Worm (Caenorhabditis elegans): Measurements from ENCODE around the gene F31B12.4.
A peak's percentile ranks its signal among the peaks of the same experiment; 100 is the strongest.

The F31B12.4 gene

ce11 chrX:10821160-10821559 is 16.6 kb downstream of the F31B12.4 start:
- TF ChIP-seq ztf-11 (tag; optimal IDR thresholded peaks at IDR 0.05) (no peak), alr-1 (tag; optimal IDR thresholded peaks at IDR 0.05) (no peak), nhr-25 (tag; optimal IDR thresholded peaks at IDR 0.05) (no peak), Y55F3AM.14 (GFP tag; optimal IDR thresholded peaks at IDR 0.05) (no peak), R02D3.7 (tag; optimal IDR thresholded peaks at IDR 0.05) (no peak), nhr-129 (tag; optimal IDR thresholded peaks at IDR 0.05) (peak; percentile 80), ztf-1 (GFP tag; conservative IDR thresholded peaks at IDR 0.05) (no peak), skn-1 (tag; optimal IDR thresholded peaks at IDR 0.05) (no peak), crh-2 (tag; optimal IDR thresholded peaks at IDR 0.05) (no peak), ceh-16 (tag; optimal IDR thresholded peaks at IDR 0.05) (no peak), sma-9 (GFP tag; optimal IDR thresholded peaks at IDR 0.05) (peak; percentile 59), sma-9 (tag; optimal IDR thresholded peaks at IDR 0.05) (no peak), unc-55 (GFP tag; optimal IDR thresholded peaks at IDR 0.05) (peak; percentile 66), lin-11 (tag; optimal IDR thresholded peaks at IDR 0.05) (peak; percentile 43), C34F6.9 (tag; optimal IDR thresholded peaks at IDR 0.05) (peak; percentile 15), nhr-21 (tag; optimal IDR thresholded peaks at IDR 0.05) (peak; percentile 5), dmd-4 (tag; optimal IDR thresholded peaks at IDR 0.05) (no peak), mdl-1 (tag; optimal IDR thresholded peaks at IDR 0.05) (peak in 1 of 2 experiments; percentile 30), aly-2 (tag; optimal IDR thresholded peaks at IDR 0.05) (no peak), sma-3 (GFP tag; optimal IDR thresholded peaks at IDR 0.05) (peak; percentile 2)

- no peak for TF ChIP-seq mdl-1 (tag; optimal IDR thresholded peaks at IDR 0.05)
- TF ChIP-seq lin-39 (tag; optimal IDR thresholded peaks at IDR 0.05) = no peak
- no peak for TF ChIP-seq ceh-16 (tag; optimal IDR thresholded peaks at IDR 0.05)
- no peak for TF ChIP-seq peb-1 (tag; optimal IDR thresholded peaks at IDR 0.05)
- TF ChIP-seq ama-1 (optimal IDR thresholded peaks at IDR 0.05) = no peak
- TF ChIP-seq elt-1 (tag; optimal IDR thresholded peaks at IDR 0.05) = no peak
- TF ChIP-seq nhr-6 (tag; optimal IDR thresholded peaks at IDR 0.05) = no peak
- no peak for TF ChIP-seq mab-5 (tag; optimal IDR thresholded peaks at IDR 0.05)
- TF ChIP-seq Y55F3AM.14 (GFP tag; optimal IDR thresholded peaks at IDR 0.05) = no peak
- no peak for TF ChIP-seq zag-1 (tag; optimal IDR thresholded peaks at IDR 0.05)
- no peak for TF ChIP-seq nhr-129 (tag; optimal IDR thresholded peaks at IDR 0.05)
- no peak for TF ChIP-seq sem-4 (tag; optimal IDR thresholded peaks at IDR 0.05)
Observed at ce11 chrX:10834568-10834967, 30.0 kb downstream of the F31B12.4 start.

ce11 chrX:10837609-10838008 is 33.1 kb downstream of the F31B12.4 start:
- no peak for TF ChIP-seq mbf-1 (tag; optimal IDR thresholded peaks at IDR 0.05)
- TF ChIP-seq nhr-77 (tag; optimal IDR thresholded peaks at IDR 0.05) = no peak
- no peak for TF ChIP-seq zag-1 (tag; optimal IDR thresholded peaks at IDR 0.05)
- TF ChIP-seq nhr-11 (tag; optimal IDR thresholded peaks at IDR 0.05) = no peak
- no peak for TF ChIP-seq ztf-4 (tag; optimal IDR thresholded peaks at IDR 0.05)
- no peak for TF ChIP-seq lin-39 (tag; optimal IDR thresholded peaks at IDR 0.05)

ce11 chrX:10838550-10838949 is 34.0 kb downstream of the F31B12.4 start, which contains the start of gene plc-1:
Gene plc-1 (minus strand): TSS chrX:10838650.
- TF ChIP-seq mab-5 (tag; optimal IDR thresholded peaks at IDR 0.05) (no peak), egl-27 (tag; optimal IDR thresholded peaks at IDR 0.05) (no peak), ztf-4 (tag; optimal IDR thresholded peaks at IDR 0.05) (no peak), unc-62 (GFP tag; optimal IDR thresholded peaks at IDR 0.05) (no peak), ceh-82 (tag; optimal IDR thresholded peaks at IDR 0.05) (no peak), alr-1 (tag; optimal IDR thresholded peaks at IDR 0.05) (no peak), skn-1 (tag; optimal IDR thresholded peaks at IDR 0.05) (no peak), sma-9 (GFP tag; optimal IDR thresholded peaks at IDR 0.05) (no peak), sma-9 (tag; optimal IDR thresholded peaks at IDR 0.05) (no peak), blmp-1 (tag; optimal IDR thresholded peaks at IDR 0.05; ENCODE audit: insufficient read depth) (no peak), sma-3 (GFP tag; optimal IDR thresholded peaks at IDR 0.05) (no peak), F13H6.1 (tag; optimal IDR thresholded peaks at IDR 0.05) (no peak), fos-1 (tag; optimal IDR thresholded peaks at IDR 0.05) (no peak), elt-3 (tag; optimal IDR thresholded peaks at IDR 0.05) (no peak), dmd-4 (tag; optimal IDR thresholded peaks at IDR 0.05) (no peak), lin-11 (tag; optimal IDR thresholded peaks at IDR 0.05) (no peak), R02D3.7 (tag; optimal IDR thresholded peaks at IDR 0.05) (no peak)

Measured in whole organism, L2 larva.